Fruit fly (Drosophila melanogaster): ENCODE data around the gene Alp12.

DNA sequence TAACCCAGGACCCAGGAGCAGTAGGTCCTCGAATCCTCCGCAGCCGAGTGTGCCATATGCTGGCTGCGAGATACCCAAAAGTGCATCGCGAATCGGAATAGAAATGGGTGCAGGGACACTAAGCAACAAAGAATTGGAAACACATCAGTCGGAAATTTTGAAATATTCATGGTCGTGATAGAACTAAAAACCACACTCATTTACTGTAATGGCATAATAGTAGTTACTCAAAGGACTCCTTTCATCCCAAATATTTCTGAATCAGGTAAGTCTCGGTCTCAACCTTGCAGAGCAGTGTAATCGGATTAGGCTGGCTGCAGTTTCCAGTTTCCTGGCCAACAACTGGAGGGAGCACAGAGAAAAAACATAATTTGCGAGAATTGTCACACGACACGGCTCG, 47.7 kb upstream of the Alp12 start:
- TF ChIP-seq CG9797 (GFP tag; optimal IDR thresholded peaks at IDR 0.05) (no peak), nerfin-2 (GFP tag; IDR thresholded peaks at IDR 0.05; ENCODE audit: partially characterized antibody) (no peak), ato (GFP tag; IDR thresholded peaks at IDR 0.05; ENCODE audit: partially characterized antibody) (no peak), CG7271 (tag; optimal IDR thresholded peaks at IDR 0.05) (no peak), CG13296 (GFP tag; optimal IDR thresholded peaks at IDR 0.05) (no peak)

Data from whole organism, embryonic.